Worm (Caenorhabditis elegans) whole organism, young adult: Measurements from ENCODE around the gene parp-2.

Experiments used
- B0019.2 ChIP-seq: fragments of 200-800 bp; sonication (Bioruptor generic); conservative IDR thresholded peaks from 2 replicates; pipeline ENCODE4 v1.3.6; 2022; ENCODE audit warnings: missing genetic modification reagents, missing genetic modification characterization, missing compliant biosample characterization
- B0035.1 ChIP-seq: sonication (generic microtip); optimal IDR thresholded peaks from 2 replicates; lab custom pipeline; 2016; ENCODE audit warnings: missing genetic modification characterization, mild to moderate bottlenecking, missing compliant biosample characterization, missing genotype, missing genetic modification reagents
- F10E7.11 ChIP-seq: sonication (generic microtip); optimal IDR thresholded peaks from 2 replicates; lab custom pipeline; 2017; ENCODE audit warnings: mild to moderate bottlenecking, missing genetic modification characterization, moderate library complexity, missing compliant biosample characterization
- F22D6.2 ChIP-seq: sonication (generic microtip); optimal IDR thresholded peaks from 2 replicates; lab custom pipeline; 2016; ENCODE audit warnings: mild to moderate bottlenecking, missing genetic modification characterization, missing compliant biosample characterization
- F57C9.4 ChIP-seq: sonication (generic microtip); optimal IDR thresholded peaks from 2 replicates; lab custom pipeline; 2017; ENCODE audit warnings: mild to moderate bottlenecking, missing genetic modification characterization, missing compliant biosample characterization
- K12H6.12 ChIP-seq: fragments of 200-800 bp; sonication (Bioruptor generic); optimal IDR thresholded peaks from 2 replicates; lab custom pipeline; 2018; ENCODE audit warnings: mild to moderate bottlenecking, missing genetic modification characterization, missing compliant biosample characterization
- Y95B8A.8 ChIP-seq: fragments of 200-800 bp; sonication (Bioruptor generic); IDR thresholded peaks from 2 replicates; pipeline ENCODE4 v1.3.6; 2022; ENCODE audit warnings: missing genetic modification reagents, missing genetic modification characterization, missing compliant biosample characterization
- ZK185.1 ChIP-seq: sonication (generic microtip); optimal IDR thresholded peaks from 2 replicates; lab custom pipeline; 2016; ENCODE audit warnings: mild to moderate bottlenecking, missing genetic modification characterization, missing compliant biosample characterization; ENCODE audit not compliant: poor library complexity, severe bottlenecking
- akir-1 ChIP-seq: fragments of 200-800 bp; sonication (Bioruptor generic); optimal IDR thresholded peaks from 2 replicates; lab custom pipeline; 2018; ENCODE audit warnings: mild to moderate bottlenecking, missing genetic modification characterization, moderate library complexity, missing compliant biosample characterization
- ama-1 ChIP-seq, 3 experiments: fragments of 150-350 bp in 1 of 3; sonication (generic microtip) in 2 of 3; optimal IDR thresholded peaks; 2 replicates each; lab custom pipeline; 2014 to 2018; ENCODE audit warnings: missing biosample characterization in 2 of 3, missing genetic modification characterization in 2 of 3, missing genetic modification reagents in 2 of 3
- atf-7 ChIP-seq: sonication (generic microtip); optimal IDR thresholded peaks from 2 replicates; lab custom pipeline; 2017; ENCODE audit warnings: mild to moderate bottlenecking, missing genetic modification characterization, missing compliant biosample characterization
- attf-5 ChIP-seq: fragments of 200-800 bp; sonication (Bioruptor generic); optimal IDR thresholded peaks from 2 replicates; lab custom pipeline; 2018; ENCODE audit warnings: mild to moderate bottlenecking, missing genetic modification characterization, missing compliant biosample characterization
- attf-6 ChIP-seq: fragments of 200-800 bp; sonication (Bioruptor generic); IDR thresholded peaks from 2 replicates; pipeline ENCODE4 v1.3.6; 2022; ENCODE audit warnings: missing genetic modification reagents, missing genetic modification characterization, missing compliant biosample characterization
- bed-2 ChIP-seq: fragments of 200-800 bp; sonication (Bioruptor generic); IDR thresholded peaks from 2 replicates; pipeline ENCODE4 v1.3.6; 2022; ENCODE audit warnings: missing genetic modification reagents, missing genetic modification characterization, missing compliant biosample characterization
- cebp-1 ChIP-seq, 2 experiments: fragments of 200-800 bp in 1 of 2; sonication (Bioruptor generic) in 1 of 2; sonication (generic microtip) in 1 of 2; IDR thresholded peaks in 1 of 2; optimal IDR thresholded peaks in 1 of 2; 2 replicates each; pipeline versions ENCODE4 v1.3.6 to Lab custom; 2017 to 2022; ENCODE audit warnings: missing compliant biosample characterization in 2 of 2, missing genetic modification characterization in 2 of 2, mild to moderate bottlenecking in 1 of 2, missing genetic modification reagents in 1 of 2, moderate library complexity in 1 of 2
- ceh-100 ChIP-seq: fragments of 200-800 bp; sonication (Bioruptor generic); IDR thresholded peaks from 2 replicates; pipeline ENCODE4 v1.3.6; 2022; ENCODE audit warnings: missing genetic modification reagents, missing genetic modification characterization, missing compliant biosample characterization
- die-1 ChIP-seq: sonication (generic microtip); optimal IDR thresholded peaks from 2 replicates; lab custom pipeline; 2016; ENCODE audit warnings: missing genotype, mild to moderate bottlenecking, missing genetic modification characterization, missing compliant biosample characterization
- dox-1 ChIP-seq: fragments of 200-800 bp; sonication (Bioruptor generic); IDR thresholded peaks from 2 replicates; pipeline ENCODE4 v1.3.6; 2022; ENCODE audit warnings: missing genetic modification reagents, missing genetic modification characterization, missing compliant biosample characterization
- egl-44 ChIP-seq: fragments of 200-800 bp; sonication (Bioruptor generic); IDR thresholded peaks from 2 replicates; pipeline ENCODE4 v1.3.6; 2022; ENCODE audit warnings: missing genetic modification reagents, missing genetic modification characterization, missing compliant biosample characterization
- ets-4 ChIP-seq: fragments of 200-800 bp; sonication (Bioruptor generic); optimal IDR thresholded peaks from 2 replicates; lab custom pipeline; 2018; ENCODE audit warnings: mild to moderate bottlenecking, missing genetic modification characterization, missing compliant biosample characterization
- fkh-3 ChIP-seq: sonication (generic microtip); optimal IDR thresholded peaks from 2 replicates; lab custom pipeline; 2016; ENCODE audit warnings: mild to moderate bottlenecking, missing genetic modification characterization, missing compliant biosample characterization
- hlh-26 ChIP-seq: fragments of 200-800 bp; sonication (Bioruptor generic); conservative IDR thresholded peaks from 2 replicates; pipeline ENCODE4 v1.3.6; 2022; ENCODE audit warnings: missing genetic modification reagents, missing genetic modification characterization, missing compliant biosample characterization
- hrde-1 ChIP-seq: sonication (generic microtip); optimal IDR thresholded peaks from 2 replicates; lab custom pipeline; 2016; ENCODE audit warnings: missing genetic modification characterization, mild to moderate bottlenecking, missing compliant biosample characterization, moderate library complexity, missing genotype, missing genetic modification reagents, borderline replicate concordance
- let-526 ChIP-seq: fragments of 200-800 bp; sonication (Bioruptor generic); IDR thresholded peaks from 2 replicates; pipeline ENCODE4 v1.3.6; 2022; ENCODE audit warnings: missing genetic modification reagents, missing genetic modification characterization, missing compliant biosample characterization
- let-607 ChIP-seq, 2 experiments: fragments of 200-800 bp in 1 of 2; sonication (Bioruptor generic) in 1 of 2; sonication (generic microtip) in 1 of 2; optimal IDR thresholded peaks; 2 replicates each; lab custom pipeline; 2016 to 2018; ENCODE audit warnings: mild to moderate bottlenecking in 2 of 2, missing compliant biosample characterization in 2 of 2, missing genetic modification characterization in 2 of 2, moderate library complexity in 2 of 2, missing genotype in 1 of 2
- lin-26 ChIP-seq: fragments of 200-800 bp; sonication (Bioruptor generic); IDR thresholded peaks from 2 replicates; pipeline ENCODE4 v1.3.6; 2022; ENCODE audit warnings: missing genetic modification reagents, missing genetic modification characterization, missing compliant biosample characterization
- lin-54 ChIP-seq: fragments of 200-800 bp; sonication (Bioruptor generic); optimal IDR thresholded peaks from 2 replicates; lab custom pipeline; 2018; ENCODE audit warnings: mild to moderate bottlenecking, missing genetic modification characterization, missing compliant biosample characterization
- lsl-1 ChIP-seq: fragments of 200-800 bp; sonication (Bioruptor generic); optimal IDR thresholded peaks from 2 replicates; lab custom pipeline; 2018; ENCODE audit warnings: mild to moderate bottlenecking, missing genetic modification characterization, moderate library complexity, missing compliant biosample characterization
- madf-10 ChIP-seq: sonication (generic microtip); optimal IDR thresholded peaks from 2 replicates; lab custom pipeline; 2016; ENCODE audit warnings: mild to moderate bottlenecking, missing genetic modification characterization, missing compliant biosample characterization
- mcd-1 ChIP-seq: fragments of 200-800 bp; sonication (Bioruptor generic); IDR thresholded peaks from 2 replicates; pipeline ENCODE4 v1.3.6; 2022; ENCODE audit warnings: missing genetic modification reagents, missing genetic modification characterization, missing compliant biosample characterization
- mes-4 ChIP-seq: sonication (generic microtip); optimal IDR thresholded peaks from 2 replicates; lab custom pipeline; 2016; ENCODE audit warnings: missing genotype, missing genetic modification characterization, missing compliant biosample characterization
- nhr-179 ChIP-seq: sonication (generic microtip); optimal IDR thresholded peaks from 2 replicates; lab custom pipeline; 2016; ENCODE audit warnings: mild to moderate bottlenecking, missing genetic modification characterization, missing compliant biosample characterization
- nhr-80 ChIP-seq: sonication (generic microtip); optimal IDR thresholded peaks from 2 replicates; lab custom pipeline; 2016; ENCODE audit warnings: missing genetic modification characterization, missing compliant biosample characterization
- rcor-1 ChIP-seq: fragments of 200-800 bp; sonication (Bioruptor generic); IDR thresholded peaks from 2 replicates; pipeline ENCODE4 v1.3.6; 2022; ENCODE audit warnings: missing genetic modification reagents, missing genetic modification characterization, missing compliant biosample characterization
- rpc-1 ChIP-seq, 2 experiments: fragments of 150-350 bp in 1 of 2; sonication (generic microtip) in 1 of 2; optimal IDR thresholded peaks; 2 replicates each; lab custom pipeline; 2014 to 2018; ENCODE audit warnings: missing biosample characterization in 1 of 2, missing genetic modification characterization in 1 of 2, missing genetic modification reagents in 1 of 2, missing genotype in 1 of 2
- snpc-4 ChIP-seq, 5 experiments: fragments of 150-350 bp in 1 of 5; sonication (generic microtip) in 4 of 5; optimal IDR thresholded peaks; 2 replicates each; lab custom pipeline; 2014 to 2018; ENCODE audit warnings: missing genetic modification characterization in 5 of 5, missing biosample characterization in 3 of 5, antibody characterized with exemption in 2 of 5, mild to moderate bottlenecking in 2 of 5, missing compliant biosample characterization in 2 of 5, missing genotype in 2 of 5, moderate library complexity in 2 of 5, missing genetic modification reagents in 1 of 5
- sptf-2 ChIP-seq: fragments of 200-800 bp; sonication (Bioruptor generic); optimal IDR thresholded peaks from 2 replicates; lab custom pipeline; 2018; ENCODE audit warnings: mild to moderate bottlenecking, missing genetic modification characterization, missing compliant biosample characterization
- tbx-9 ChIP-seq: sonication (generic microtip); optimal IDR thresholded peaks from 2 replicates; lab custom pipeline; 2016; ENCODE audit warnings: borderline replicate concordance, missing genetic modification characterization, inconsistent platforms, missing compliant biosample characterization
- unc-62 ChIP-seq: fragments of 150-350 bp; optimal IDR thresholded peaks from 2 replicates; lab custom pipeline; 2014; ENCODE audit warnings: missing biosample characterization, missing genetic modification reagents, missing genetic modification characterization
- zfh-2 ChIP-seq: fragments of 200-800 bp; sonication (Bioruptor generic); conservative IDR thresholded peaks from 2 replicates; pipeline ENCODE4 v1.3.6; 2022; ENCODE audit warnings: missing genetic modification reagents, missing genetic modification characterization, missing compliant biosample characterization
- zim-3 ChIP-seq: sonication (generic microtip); optimal IDR thresholded peaks from 2 replicates; lab custom pipeline; 2017; ENCODE audit warnings: mild to moderate bottlenecking, missing genetic modification characterization, moderate library complexity, missing compliant biosample characterization
- ztf-26 ChIP-seq: sonication (generic microtip); optimal IDR thresholded peaks from 2 replicates; lab custom pipeline; 2017; ENCODE audit warnings: missing genetic modification characterization, missing compliant biosample characterization

The parp-2 gene

DNA sequence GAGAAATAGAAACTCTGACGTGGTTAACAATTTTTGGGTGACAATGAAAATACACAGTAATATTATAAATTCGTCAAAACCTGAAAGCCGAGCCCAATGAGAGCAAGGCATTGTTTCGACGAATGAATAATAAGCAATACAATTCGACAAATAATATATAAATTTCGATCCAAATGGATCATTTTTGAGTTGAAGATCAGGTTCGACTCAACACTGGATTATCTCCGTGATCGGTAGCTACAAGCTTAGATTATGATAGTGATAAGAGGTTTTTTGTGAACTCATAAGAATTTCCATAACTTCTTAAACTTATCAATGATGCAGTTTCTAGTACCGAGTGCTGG lies 25.0 kb downstream of the parp-2 start (continued):
- TF ChIP-seq akir-1 (GFP tag; lab: Kevin White, UChicago) = no peak
- TF ChIP-seq mes-4 = no peak
- TF ChIP-seq cebp-1 (GFP tag; IDR thresholded peaks at IDR 0.05; lab: Robert Waterston, UW) = 0 out of 2 replicates have a peak, but pooled peaks have one; percentile 21
- no peak for TF ChIP-seq cebp-1 (tag; optimal IDR thresholded peaks at IDR 0.05; lab: Kevin White, UChicago)
- TF ChIP-seq fkh-3 (tag; lab: Kevin White, UChicago) = no peak
- no peak for TF ChIP-seq ama-1 (optimal IDR thresholded peaks at IDR 0.05; lab: Kevin White, UChicago)
- TF ChIP-seq ama-1 (GFP tag; optimal IDR thresholded peaks at IDR 0.05; lab: Kevin White, UChicago) = peak in 1 of 2 experiments; percentile 17
- TF ChIP-seq hlh-26 (GFP tag; lab: Robert Waterston, UW) = no peak
- TF ChIP-seq madf-10 (tag; lab: Kevin White, UChicago) = peak; percentile 21
- no peak for TF ChIP-seq ztf-26 (tag; lab: Kevin White, UChicago)
- no peak for TF ChIP-seq rpc-1 (optimal IDR thresholded peaks at IDR 0.05; lab: Kevin White, UChicago)
- TF ChIP-seq rpc-1 (tag; optimal IDR thresholded peaks at IDR 0.05; lab: Kevin White, UChicago) = no peak
- TF ChIP-seq ceh-100 (GFP tag; lab: Robert Waterston, UW) = no peak
- TF ChIP-seq lsl-1 = no peak
- 0 out of 2 replicates have a peak, but pooled peaks have one; percentile 19 for TF ChIP-seq lin-26 (GFP tag; lab: Robert Waterston, UW)
- TF ChIP-seq bed-2 (GFP tag; lab: Robert Waterston, UW) = no peak
- peak; percentile 37; the same call in 1 of the 2 replicates for TF ChIP-seq rcor-1 (GFP tag; lab: Robert Waterston, UW)
- TF ChIP-seq attf-6 (GFP tag; lab: Robert Waterston, UW) = no peak
- peak in 1 of 2 experiments; percentile 8 for TF ChIP-seq let-607 (tag; optimal IDR thresholded peaks at IDR 0.05; lab: Kevin White, UChicago)
- TF ChIP-seq ZK185.1 = peak; percentile 37
- no peak for TF ChIP-seq snpc-4 (GFP tag; optimal IDR thresholded peaks at IDR 0.05; lab: Kevin White, UChicago)
- no peak for TF ChIP-seq snpc-4 (tag; optimal IDR thresholded peaks at IDR 0.05; lab: Kevin White, UChicago)
- no peak for TF ChIP-seq B0035.1 (tag; lab: Kevin White, UChicago)
- TF ChIP-seq sptf-2 (GFP tag; lab: Kevin White, UChicago) = no peak
- no peak for TF ChIP-seq K12H6.12 (tag; lab: Kevin White, UChicago)
- no peak for TF ChIP-seq attf-5

DNA sequence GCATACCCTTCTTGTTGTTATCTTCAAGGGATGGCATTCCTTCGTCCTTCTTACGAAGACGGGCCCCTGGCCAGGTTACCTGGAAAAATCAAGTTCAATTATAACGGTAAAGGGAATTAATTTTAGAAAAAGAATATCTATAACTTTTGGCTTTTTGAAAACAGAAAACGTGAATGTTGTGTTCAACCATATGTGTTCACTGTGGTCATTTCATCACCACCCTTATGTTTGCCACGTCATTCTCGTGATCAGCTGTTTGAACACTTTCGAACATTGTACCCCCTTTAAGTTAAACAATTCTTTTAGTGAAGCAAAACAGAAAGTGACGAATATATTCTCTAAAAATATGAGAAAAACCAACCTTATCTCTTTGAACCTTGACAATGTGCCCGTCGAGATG lies 25.9 kb downstream of the parp-2 start:
- TF ChIP-seq tbx-9 (no peak), Y95B8A.8 (GFP tag; lab: Robert Waterston, UW) (0 out of 2 replicates have a peak, but pooled peaks have one; percentile 5), F22D6.2 (tag; lab: Kevin White, UChicago) (no peak), cebp-1 (GFP tag; IDR thresholded peaks at IDR 0.05; lab: Robert Waterston, UW) (peak; percentile 75), cebp-1 (tag; optimal IDR thresholded peaks at IDR 0.05; lab: Kevin White, UChicago) (peak; percentile 75), zim-3 (tag; lab: Kevin White, UChicago) (peak; percentile 36), ZK185.1 (peak; percentile 37), let-526 (GFP tag; lab: Robert Waterston, UW) (peak; percentile 16; the same call in 1 of the 2 replicates), F10E7.11 (peak; percentile 6), unc-62 (GFP tag; lab: Kevin White, UChicago) (no peak)

DNA sequence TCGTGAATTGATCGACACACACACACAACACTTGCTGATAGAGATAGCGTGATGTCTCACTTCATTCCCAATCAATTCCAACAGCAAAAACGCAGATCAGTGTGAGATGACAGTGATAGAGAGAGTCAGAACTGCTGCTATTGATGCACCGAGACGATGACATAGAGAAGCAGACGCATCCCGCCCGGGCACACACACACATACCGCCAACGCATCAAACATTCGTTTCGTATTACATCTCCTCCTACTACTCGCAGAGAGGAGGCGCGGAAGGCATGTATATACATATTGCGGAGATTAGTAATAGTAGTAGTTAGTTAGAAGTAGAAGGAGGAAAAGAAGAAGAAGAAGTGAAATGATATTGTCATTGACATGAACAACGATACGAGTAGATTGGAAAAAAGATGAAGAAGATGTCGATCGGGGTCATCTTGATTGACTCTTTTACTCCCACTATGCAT lies 26.6 kb downstream of the parp-2 start:
- TF ChIP-seq mcd-1 (GFP tag; lab: Robert Waterston, UW) (peak; percentile 35; the same call in 1 of the 2 replicates), ZK185.1 (no peak), hrde-1 (tag; lab: Kevin White, UChicago) (no peak), zim-3 (tag; lab: Kevin White, UChicago) (peak; percentile 15), nhr-179 (tag; lab: Kevin White, UChicago) (no peak), zfh-2 (GFP tag; lab: Robert Waterston, UW) (0 out of 2 replicates have a peak, but pooled peaks have one; percentile 25), ets-4 (GFP tag; lab: Kevin White, UChicago) (peak; percentile 94), lsl-1 (no peak), egl-44 (GFP tag; lab: Robert Waterston, UW) (peak; percentile 56; the same call in 1 of the 2 replicates), cebp-1 (GFP tag; IDR thresholded peaks at IDR 0.05; lab: Robert Waterston, UW) (no peak), cebp-1 (tag; optimal IDR thresholded peaks at IDR 0.05; lab: Kevin White, UChicago) (peak; percentile 44), nhr-80 (tag; lab: Kevin White, UChicago) (peak; percentile 92), B0019.2 (GFP tag; lab: Robert Waterston, UW) (no peak), dox-1 (peak; percentile 49; the same call in 1 of the 2 replicates), K12H6.12 (tag; lab: Kevin White, UChicago) (peak; percentile 25), die-1 (tag; lab: Kevin White, UChicago) (peak; percentile 20), F57C9.4 (tag; lab: Kevin White, UChicago) (peak; percentile 43), lin-54 (GFP tag; lab: Kevin White, UChicago) (peak; percentile 25), atf-7 (tag; lab: Kevin White, UChicago) (peak; percentile 47)
